Fruit fly (Drosophila melanogaster) Kc167 (cell line): ENCODE data around the gene LanB1.
"Not testable (repeated sequence)": the region's sequence is repeated elsewhere in the genome, so short reads cannot be mapped to it uniquely, and the experiment has no call there.

Experiments used
- Myc ChIP-seq: fragments of >200 bp; optimal IDR thresholded peaks from 2 replicates; lab custom pipeline; 2017; ENCODE audit warnings: missing external identifiers
- Sin3A ChIP-seq: fragments of >200 bp; optimal IDR thresholded peaks from 2 replicates; lab custom pipeline; 2018; ENCODE audit warnings: missing external identifiers
- h ChIP-seq: fragments of >200 bp; optimal IDR thresholded peaks from 3 replicates; lab custom pipeline; 2018; ENCODE audit warnings: missing external identifiers
- insv ChIP-seq: fragments of >200 bp; optimal IDR thresholded peaks from 3 replicates; lab custom pipeline; 2018; ENCODE audit warnings: missing external identifiers
- psq ChIP-seq: fragments of >200 bp; optimal IDR thresholded peaks from 2 replicates; lab custom pipeline; 2017; ENCODE audit warnings: missing external identifiers
- ttk ChIP-seq: sonication (Bioruptor generic); optimal IDR thresholded peaks from 2 replicates; lab custom pipeline; 2017; ENCODE audit warnings: missing external identifiers

Gene LanB1

dm6 chr2L:7851609-7852008 lies 40.4 kb downstream of the LanB1 start:
- TF ChIP-seq Sin3A (lab: Kevin White, UChicago) (no peak), Myc (lab: Kevin White, UChicago) (no peak), h (no peak), psq (lab: Kevin White, UChicago) (no peak), insv (lab: Kevin White, UChicago) (no peak), ttk (no peak)

- TF ChIP-seq psq (lab: Kevin White, UChicago) (no peak), Myc (lab: Kevin White, UChicago) (no peak), Sin3A (lab: Kevin White, UChicago) (no peak)
Observed at dm6 chr2L:7855108-7855507, 43.9 kb downstream of the LanB1 start, which contains the start of gene CG14535. Gene CG14535 (minus strand): TSS chr2L:7855475.

dm6 chr2L:7856380-7857127 lies 45.3 kb downstream of the LanB1 start, which contains the start of gene lectin-28C:
Gene lectin-28C (plus strand): TSS chr2L:7857077.
- not testable (repeated sequence) for TF ChIP-seq Sin3A, insv, Myc (lab: Kevin White, UChicago)

- no peak for TF ChIP-seq h
- TF ChIP-seq insv (lab: Kevin White, UChicago) = no peak
- TF ChIP-seq ttk = no peak
- TF ChIP-seq Myc (lab: Kevin White, UChicago) = no peak
- no peak for TF ChIP-seq Sin3A (lab: Kevin White, UChicago)
- no peak for TF ChIP-seq psq (lab: Kevin White, UChicago)
Observed at dm6 chr2L:7860739-7861138, 49.5 kb downstream of the LanB1 start, which contains the start of gene TwdlE. Gene TwdlE (minus strand): TSS chr2L:7860839.

- TF ChIP-seq Sin3A (lab: Kevin White, UChicago) (no peak), h (no peak), psq (lab: Kevin White, UChicago) (no peak), Myc (lab: Kevin White, UChicago) (no peak), insv (lab: Kevin White, UChicago) (no peak), ttk (no peak)
Observed at dm6 chr2L:7861733-7862132, 50.5 kb downstream of the LanB1 start.

dm6 chr2L:7868608-7869007 lies 57.4 kb downstream of the LanB1 start:
- no peak for TF ChIP-seq Sin3A (lab: Kevin White, UChicago)
- no peak for TF ChIP-seq psq (lab: Kevin White, UChicago)
- no peak for TF ChIP-seq Myc (lab: Kevin White, UChicago)
- TF ChIP-seq ttk = no peak
- TF ChIP-seq insv (lab: Kevin White, UChicago) = no peak
- TF ChIP-seq h = no peak

dm6 chr2L:7870212-7870611 lies 59.0 kb downstream of the LanB1 start:
- TF ChIP-seq Sin3A (lab: Kevin White, UChicago) (no peak), ttk (no peak), psq (lab: Kevin White, UChicago) (no peak), h (no peak), Myc (lab: Kevin White, UChicago) (no peak), insv (lab: Kevin White, UChicago) (no peak)
